Fruit fly (Drosophila melanogaster) whole organism, embryonic: ENCODE measurements around the gene CG3117.

ENCODE experiments used
- C15 ChIP-seq: fragments of 200-800 bp; sonication (Bioruptor generic); IDR thresholded peaks from 3 replicates; pipeline ENCODE4 v1.3.6; 2022; ENCODE audit warnings: missing biosample characterization, missing genetic modification characterization
- CG10654 ChIP-seq: fragments of 200-800 bp; sonication (Bioruptor generic); optimal IDR thresholded peaks from 2 replicates; lab custom pipeline; 2016; ENCODE audit warnings: missing biosample characterization, missing genetic modification characterization
- CG11456 ChIP-seq: fragments of 200-800 bp; sonication (Bioruptor generic); IDR thresholded peaks from 3 replicates; pipeline ENCODE4 v1.3.6; 2022; ENCODE audit warnings: missing biosample characterization, missing genetic modification characterization
- CG11696 ChIP-seq: fragments of 200-800 bp; sonication (Bioruptor generic); IDR thresholded peaks from 2 replicates; pipeline ENCODE4 v1.3.6; 2022; ENCODE audit warnings: missing biosample characterization, missing genetic modification characterization
- CG12391 ChIP-seq: fragments of 200-800 bp; sonication (Bioruptor generic); optimal IDR thresholded peaks from 3 replicates; lab custom pipeline; 2018; ENCODE audit warnings: missing biosample characterization, mild to moderate bottlenecking, missing genetic modification characterization, moderate library complexity
- CG13296 ChIP-seq: fragments of 200-800 bp; sonication (Bioruptor generic); optimal IDR thresholded peaks from 3 replicates; lab custom pipeline; 2018; ENCODE audit warnings: missing biosample characterization, mild to moderate bottlenecking, missing genetic modification characterization
- CG14860 ChIP-seq: fragments of 200-800 bp; sonication (Bioruptor generic); IDR thresholded peaks from 3 replicates; pipeline ENCODE4 v1.3.6; 2022; ENCODE audit warnings: missing biosample characterization, missing genetic modification characterization; ENCODE audit not compliant: partially characterized antibody
- CG15269 ChIP-seq: fragments of 200-800 bp; sonication (Bioruptor generic); optimal IDR thresholded peaks from 2 replicates; lab custom pipeline; 2018; ENCODE audit warnings: missing biosample characterization, mild to moderate bottlenecking, missing genetic modification characterization, moderate library complexity
- CG15696 ChIP-seq: fragments of 200-800 bp; sonication (Bioruptor generic); optimal IDR thresholded peaks from 2 replicates; lab custom pipeline; 2019; ENCODE audit warnings: missing biosample characterization, mild to moderate bottlenecking, missing genetic modification characterization, moderate library complexity
- CG1647 ChIP-seq: fragments of 200-800 bp; sonication (Bioruptor generic); optimal IDR thresholded peaks from 3 replicates; lab custom pipeline; 2016; ENCODE audit warnings: missing biosample characterization, missing genetic modification characterization
- CG16813 ChIP-seq: fragments of 200-800 bp; sonication (Bioruptor generic); IDR thresholded peaks from 3 replicates; pipeline ENCODE4 v1.3.6; 2022; ENCODE audit warnings: missing biosample characterization, missing genetic modification characterization; ENCODE audit not compliant: partially characterized antibody
- CG18764 ChIP-seq: fragments of 200-800 bp; sonication (Bioruptor generic); optimal IDR thresholded peaks from 3 replicates; lab custom pipeline; 2016; ENCODE audit warnings: missing biosample characterization, missing genetic modification characterization
- CG2129 ChIP-seq: fragments of 200-800 bp; sonication (Bioruptor generic); IDR thresholded peaks from 2 replicates; pipeline ENCODE4 v1.3.6; 2022; ENCODE audit warnings: missing biosample characterization, missing genetic modification characterization; ENCODE audit not compliant: partially characterized antibody
- CG31224 ChIP-seq: fragments of 200-800 bp; sonication (Bioruptor generic); IDR thresholded peaks from 2 replicates; pipeline ENCODE4 v1.3.6; 2022; ENCODE audit warnings: missing biosample characterization, missing genetic modification characterization
- CG31441 ChIP-seq: fragments of 200-800 bp; sonication (Bioruptor generic); IDR thresholded peaks from 2 replicates; pipeline ENCODE4 v1.3.6; 2022; ENCODE audit warnings: missing biosample characterization, missing genetic modification characterization
- CG3838 ChIP-seq: fragments of 200-800 bp; sonication (Bioruptor generic); optimal IDR thresholded peaks from 3 replicates; lab custom pipeline; 2016; ENCODE audit warnings: missing biosample characterization, missing genetic modification characterization
- CG42726 ChIP-seq: fragments of 200-800 bp; sonication (Bioruptor generic); IDR thresholded peaks from 2 replicates; pipeline ENCODE4 v1.3.6; 2022; ENCODE audit warnings: missing biosample characterization, missing genetic modification characterization; ENCODE audit not compliant: partially characterized antibody
- CG4328 ChIP-seq: fragments of 200-800 bp; sonication (Bioruptor generic); optimal IDR thresholded peaks from 3 replicates; lab custom pipeline; 2017; ENCODE audit warnings: missing biosample characterization, missing genetic modification reagents, missing genetic modification characterization
- CG8089 ChIP-seq: fragments of 200-800 bp; sonication (Bioruptor generic); optimal IDR thresholded peaks from 3 replicates; lab custom pipeline; 2016; ENCODE audit warnings: missing biosample characterization, missing genetic modification characterization
- CG9727 ChIP-seq: fragments of 200-800 bp; sonication (Bioruptor generic); optimal IDR thresholded peaks from 3 replicates; lab custom pipeline; 2017; ENCODE audit warnings: missing biosample characterization, mild to moderate bottlenecking, missing genetic modification characterization
- CHES-1-like ChIP-seq: fragments of 200-800 bp; sonication (Bioruptor generic); optimal IDR thresholded peaks from 2 replicates; lab custom pipeline; 2016; ENCODE audit warnings: missing biosample characterization, missing genetic modification characterization
- Chrac-16 ChIP-seq: fragments of 200-800 bp; sonication (Bioruptor generic); optimal IDR thresholded peaks from 3 replicates; lab custom pipeline; 2016; ENCODE audit warnings: missing biosample characterization, missing genetic modification characterization
- Dip3 ChIP-seq: fragments of 200-800 bp; sonication (Bioruptor generic); optimal IDR thresholded peaks from 3 replicates; lab custom pipeline; 2016; ENCODE audit warnings: missing biosample characterization, missing genetic modification characterization
- HLHmδ ChIP-seq: fragments of 200-800 bp; sonication (Bioruptor generic); optimal IDR thresholded peaks from 2 replicates; lab custom pipeline; 2018; ENCODE audit warnings: missing biosample characterization, mild to moderate bottlenecking, missing genetic modification characterization, moderate library complexity
- Neu2 ChIP-seq: fragments of 200-800 bp; sonication (Bioruptor generic); optimal IDR thresholded peaks from 3 replicates; lab custom pipeline; 2016; ENCODE audit warnings: missing biosample characterization, missing genetic modification characterization, borderline replicate concordance
- Oaz ChIP-seq: fragments of 200-800 bp; sonication (Bioruptor generic); IDR thresholded peaks from 2 replicates; pipeline ENCODE4 v1.3.6; 2022; ENCODE audit warnings: missing biosample characterization, missing genetic modification characterization
- Oli ChIP-seq: fragments of 200-800 bp; sonication (Bioruptor generic); optimal IDR thresholded peaks from 2 replicates; lab custom pipeline; 2018; ENCODE audit warnings: missing biosample characterization, mild to moderate bottlenecking, missing genetic modification characterization, moderate library complexity
- Sry-β ChIP-seq: fragments of 200-800 bp; sonication (Bioruptor generic); optimal IDR thresholded peaks from 2 replicates; lab custom pipeline; 2018; ENCODE audit warnings: missing biosample characterization, mild to moderate bottlenecking, missing genetic modification characterization, moderate library complexity
- Sry-δ ChIP-seq: fragments of 200-800 bp; sonication (Bioruptor generic); optimal IDR thresholded peaks from 2 replicates; lab custom pipeline; 2016; ENCODE audit warnings: missing biosample characterization, missing genetic modification characterization
- Trl ChIP-seq, 3 experiments: fragments of >200 bp in 2 of 3; fragments of 200-800 bp in 1 of 3; sonication (Bioruptor generic) in 1 of 3; optimal IDR thresholded peaks; 2 replicates in 1 of 3; 3 replicates in 2 of 3; lab custom pipeline; 2016 to 2017; ENCODE audit warnings: missing biosample characterization in 1 of 3, missing genetic modification characterization in 1 of 3
- al ChIP-seq: fragments of 200-800 bp; sonication (Bioruptor generic); IDR thresholded peaks from 2 replicates; pipeline ENCODE4 v1.3.6; 2022; ENCODE audit warnings: missing biosample characterization, missing genetic modification characterization
- crp ChIP-seq, 2 experiments: fragments of 200-800 bp; sonication (Bioruptor generic); optimal IDR thresholded peaks; 2 replicates in 1 of 2; 3 replicates in 1 of 2; lab custom pipeline; 2017; ENCODE audit warnings: missing biosample characterization in 2 of 2, missing genetic modification characterization in 2 of 2, mild to moderate bottlenecking in 1 of 2, moderate library complexity in 1 of 2
- ewg ChIP-seq: fragments of 200-800 bp; sonication (Bioruptor generic); optimal IDR thresholded peaks from 3 replicates; lab custom pipeline; 2017; ENCODE audit warnings: mild to moderate bottlenecking, missing biosample characterization, missing genetic modification reagents, missing genetic modification characterization
- h ChIP-seq: fragments of >200 bp; optimal IDR thresholded peaks from 2 replicates; lab custom pipeline; 2017
- kni ChIP-seq: fragments of 200-800 bp; sonication (Bioruptor generic); optimal IDR thresholded peaks from 3 replicates; lab custom pipeline; 2017; ENCODE audit warnings: mild to moderate bottlenecking, missing biosample characterization, missing genetic modification reagents, missing genetic modification characterization
- maf-S ChIP-seq: fragments of 200-800 bp; sonication (Bioruptor generic); optimal IDR thresholded peaks from 2 replicates; lab custom pipeline; 2016; ENCODE audit warnings: missing biosample characterization, missing genetic modification characterization
- pfk ChIP-seq: fragments of 200-800 bp; sonication (Bioruptor generic); optimal IDR thresholded peaks from 2 replicates; lab custom pipeline; 2018; ENCODE audit warnings: missing biosample characterization, mild to moderate bottlenecking, missing genetic modification characterization, moderate library complexity
- prd ChIP-seq, 3 experiments: fragments of >200 bp in 2 of 3; fragments of 200-800 bp in 1 of 3; sonication (Bioruptor generic) in 1 of 3; optimal IDR thresholded peaks in 2 of 3; IDR thresholded peaks in 1 of 3; 2 replicates in 2 of 3; 3 replicates in 1 of 3; pipeline versions ENCODE4 v1.3.6 to Lab custom; 2017 to 2022; ENCODE audit warnings: missing biosample characterization in 1 of 3, missing genetic modification characterization in 1 of 3
- ranshi ChIP-seq: fragments of 200-800 bp; sonication (Bioruptor generic); IDR thresholded peaks from 2 replicates; pipeline ENCODE4 v1.3.6; 2022; ENCODE audit warnings: missing biosample characterization, missing genetic modification characterization
- schlank ChIP-seq: fragments of 200-800 bp; sonication (Bioruptor generic); optimal IDR thresholded peaks from 2 replicates; lab custom pipeline; 2018; ENCODE audit warnings: missing biosample characterization, mild to moderate bottlenecking, missing genetic modification characterization
- sd ChIP-seq: fragments of 200-800 bp; sonication (Bioruptor generic); optimal IDR thresholded peaks from 3 replicates; lab custom pipeline; 2018; ENCODE audit warnings: missing biosample characterization, mild to moderate bottlenecking, missing genetic modification characterization, moderate library complexity
- shn ChIP-seq: fragments of 200-800 bp; sonication (Bioruptor generic); optimal IDR thresholded peaks from 3 replicates; lab custom pipeline; 2016; ENCODE audit warnings: missing biosample characterization, missing genetic modification characterization
- slou ChIP-seq: fragments of 200-800 bp; sonication (Bioruptor generic); optimal IDR thresholded peaks from 3 replicates; lab custom pipeline; 2016; ENCODE audit warnings: missing biosample characterization, missing genetic modification characterization
- slp2 ChIP-seq: fragments of 200-800 bp; sonication (Bioruptor generic); optimal IDR thresholded peaks from 2 replicates; lab custom pipeline; 2016; ENCODE audit warnings: missing biosample characterization, missing genetic modification characterization
- twi ChIP-seq: fragments of 200-800 bp; optimal IDR thresholded peaks from 2 replicates; lab custom pipeline; 2019; ENCODE audit warnings: missing biosample characterization, mild to moderate bottlenecking, missing genetic modification characterization, moderate library complexity
- unpg ChIP-seq: fragments of 200-800 bp; sonication (Bioruptor generic); optimal IDR thresholded peaks from 3 replicates; lab custom pipeline; 2018; ENCODE audit warnings: missing biosample characterization, mild to moderate bottlenecking, missing genetic modification characterization, moderate library complexity
- vnd ChIP-seq: fragments of 200-800 bp; sonication (Bioruptor generic); IDR thresholded peaks from 3 replicates; pipeline ENCODE4 v1.3.6; 2022; ENCODE audit warnings: missing biosample characterization, missing genetic modification characterization; ENCODE audit not compliant: partially characterized antibody
- wek ChIP-seq: fragments of 200-800 bp; sonication (Bioruptor generic); optimal IDR thresholded peaks from 3 replicates; lab custom pipeline; 2018; ENCODE audit warnings: missing biosample characterization, mild to moderate bottlenecking, missing genetic modification characterization, moderate library complexity

Gene CG3117

dm6 chr2L:2856960-2857584 lies 10.1 kb upstream of the CG3117 start, which contains the start of gene CG2991 (continued):
- no peak for TF ChIP-seq schlank (tag; lab: Kevin White, UChicago)
- peak; percentile 78 for TF ChIP-seq CG16813 (GFP tag; lab: Robert Waterston, UW)
- TF ChIP-seq CG11696 (GFP tag; lab: Robert Waterston, UW): no peak
- peak; percentile 14 for TF ChIP-seq CG1647 (GFP tag; lab: Kevin White, UChicago)
- no peak for TF ChIP-seq Trl (optimal IDR thresholded peaks at IDR 0.05; lab: Kevin White, UChicago)
- TF ChIP-seq Trl (GFP tag; optimal IDR thresholded peaks at IDR 0.05; lab: Kevin White, UChicago): no peak
- TF ChIP-seq CG3838 (GFP tag; lab: Kevin White, UChicago): no peak
- peak; percentile 43 for TF ChIP-seq unpg (GFP tag; lab: Kevin White, UChicago)
- peak; percentile 2 for TF ChIP-seq Sry-β
- TF ChIP-seq CG9727: no peak
- TF ChIP-seq CG18764: no peak
- peak; percentile 96 for TF ChIP-seq Sry-δ (GFP tag; lab: Kevin White, UChicago)
- TF ChIP-seq CG11456 (GFP tag; lab: Robert Waterston, UW): no peak
- TF ChIP-seq CHES-1-like: peak; percentile 45
- no peak for TF ChIP-seq Chrac-16 (GFP tag; lab: Kevin White, UChicago)
- TF ChIP-seq CG13296: peak; percentile 18
- no peak for TF ChIP-seq crp (GFP tag; optimal IDR thresholded peaks at IDR 0.05; lab: Kevin White, UChicago)
- TF ChIP-seq h (lab: Kevin White, UChicago): no peak
- peak; percentile 11 for TF ChIP-seq CG15269 (tag; lab: Kevin White, UChicago)
- TF ChIP-seq sd (tag; lab: Kevin White, UChicago): peak; percentile 82
- no peak for TF ChIP-seq CG31224 (GFP tag; lab: Robert Waterston, UW)
- no peak for TF ChIP-seq Dip3
- TF ChIP-seq CG31441 (GFP tag; lab: Robert Waterston, UW): peak; percentile 33; the same call in 1 of the 2 replicates
- TF ChIP-seq CG15696 (tag; lab: Kevin White, UChicago): peak; percentile 9
- no peak for TF ChIP-seq shn (GFP tag; lab: Kevin White, UChicago)
- TF ChIP-seq Oli (tag; lab: Kevin White, UChicago): no peak
- no peak for TF ChIP-seq pfk (GFP tag; lab: Kevin White, UChicago)
- TF ChIP-seq CG8089 (GFP tag; lab: Kevin White, UChicago): no peak
- peak; percentile 17 for TF ChIP-seq HLHmδ (GFP tag; lab: Kevin White, UChicago)
- no peak for TF ChIP-seq Oaz (GFP tag; lab: Robert Waterston, UW)
- TF ChIP-seq kni (GFP tag; lab: Kevin White, UChicago): peak; percentile 51
- TF ChIP-seq maf-S (GFP tag; lab: Kevin White, UChicago): no peak
- peak; percentile 64; the same call in 2 of the 3 replicates for TF ChIP-seq CG14860 (GFP tag; lab: Robert Waterston, UW)
- TF ChIP-seq slou: no peak
- peak; percentile 86 for TF ChIP-seq CG42726 (GFP tag; lab: Robert Waterston, UW)
- no peak for TF ChIP-seq Neu2 (GFP tag; lab: Kevin White, UChicago)
- TF ChIP-seq CG10654 (GFP tag; lab: Kevin White, UChicago): no peak
- peak; percentile 38; the same call in 1 of the 2 replicates for TF ChIP-seq CG2129 (GFP tag; lab: Robert Waterston, UW)
- TF ChIP-seq CG4328 (GFP tag; lab: Kevin White, UChicago): no peak
- no peak for TF ChIP-seq twi (tag; lab: Kevin White, UChicago)
- no peak for TF ChIP-seq ewg
- no peak for TF ChIP-seq al (GFP tag; lab: Robert Waterston, UW)
- no peak for TF ChIP-seq ranshi (GFP tag; lab: Robert Waterston, UW)
- TF ChIP-seq vnd: peak; percentile 59; the same call in 2 of the 3 replicates
- TF ChIP-seq CG12391 (tag; lab: Kevin White, UChicago): peak; percentile 40
- no peak for TF ChIP-seq prd (optimal IDR thresholded peaks at IDR 0.05; lab: Kevin White, UChicago)
- no peak for TF ChIP-seq prd (GFP tag; IDR thresholded peaks at IDR 0.05; lab: Robert Waterston, UW)
- no peak for TF ChIP-seq C15
- TF ChIP-seq wek (GFP tag; lab: Kevin White, UChicago): no peak
- TF ChIP-seq slp2: no peak
